Fruit fly (Drosophila melanogaster) Kc167 (cell line): ENCODE measurements around the gene CG42823.

Experiments
- h ChIP-seq: fragments of >200 bp; optimal IDR thresholded peaks from 3 replicates; lab custom pipeline; 2018; ENCODE audit warnings: missing external identifiers
- psq ChIP-seq: fragments of >200 bp; optimal IDR thresholded peaks from 2 replicates; lab custom pipeline; 2017; ENCODE audit warnings: missing external identifiers

DNA sequence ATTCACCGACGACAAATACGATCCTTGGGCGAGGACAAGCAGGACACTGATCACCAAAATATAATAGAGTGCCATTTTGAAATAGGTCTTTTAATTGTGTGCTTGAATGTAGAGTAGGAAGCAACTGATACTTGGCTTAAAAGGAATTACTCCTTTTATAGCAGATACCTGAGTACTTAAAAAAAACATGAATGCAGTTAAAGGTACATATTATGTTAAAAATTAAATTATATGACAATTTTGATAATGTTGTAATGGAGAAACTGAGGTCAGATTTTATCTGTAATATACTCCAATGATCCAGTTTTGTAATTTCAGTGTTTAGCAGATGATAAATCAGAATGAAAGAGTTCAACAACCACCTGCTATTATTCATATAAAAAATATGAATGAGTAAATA lies 17.2 kb upstream of the CG42823 start, which contains the start of gene CG14332:
- no peak for TF ChIP-seq h (lab: Kevin White, UChicago)
- no peak for TF ChIP-seq psq (lab: Kevin White, UChicago)
